Fruit fly (Drosophila melanogaster): Measurements from ENCODE around the gene CG14570.

CG14570 gene

DNA sequence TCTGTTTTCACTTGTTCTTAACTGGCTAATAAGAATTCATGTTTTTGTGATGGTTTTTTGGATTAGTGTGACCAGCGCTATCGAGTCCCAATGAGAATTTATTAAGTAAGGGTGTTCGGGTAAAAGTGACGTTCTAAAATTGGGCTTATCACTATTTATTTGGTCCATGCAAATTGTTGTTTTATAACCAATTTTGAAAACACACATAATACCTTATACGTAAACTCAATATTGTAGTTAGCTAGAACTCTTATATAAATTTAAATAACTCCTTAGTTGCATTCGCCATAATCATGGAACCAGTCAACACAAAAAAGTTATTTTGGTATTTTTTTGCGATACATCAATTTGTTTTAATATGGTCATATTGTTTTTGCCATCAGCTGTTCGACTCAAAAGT is 50.6 kb downstream of the CG14570 start, which contains the start of the genes Als2 and CG11248 (continued):
- TF ChIP-seq Hr3 (GFP tag; optimal IDR thresholded peaks at IDR 0.05) (peak; percentile 76), Kr (GFP tag; optimal IDR thresholded peaks at IDR 0.05) (no peak), crc (GFP tag; optimal IDR thresholded peaks at IDR 0.05) (peak; percentile 12), rib (GFP tag; IDR thresholded peaks at IDR 0.05) (no peak), Dip2 (GFP tag; IDR thresholded peaks at IDR 0.05) (no peak), tna (GFP tag; IDR thresholded peaks at IDR 0.05; ENCODE audit: partially characterized antibody) (no peak), run (tag; optimal IDR thresholded peaks at IDR 0.05) (no peak), Antp (GFP tag; optimal IDR thresholded peaks at IDR 0.05) (peak; percentile 57), vvl (GFP tag; IDR thresholded peaks at IDR 0.05) (peak; percentile 64), tup (GFP tag; optimal IDR thresholded peaks at IDR 0.05) (no peak), CG11085 (GFP tag; IDR thresholded peaks at IDR 0.05) (no peak), CG12942 (GFP tag; optimal IDR thresholded peaks at IDR 0.05) (peak; percentile 62), Oaz (GFP tag; IDR thresholded peaks at IDR 0.05) (0 out of 2 replicates have a peak, but pooled peaks have one; percentile 27), CG6689 (GFP tag; IDR thresholded peaks at IDR 0.05) (peak; percentile 74), CG34224 (GFP tag; IDR thresholded peaks at IDR 0.05; ENCODE audit: partially characterized antibody) (no peak), CG11247 (GFP tag; IDR thresholded peaks at IDR 0.05) (no peak), Drgx (GFP tag; IDR thresholded peaks at IDR 0.05) (no peak), CG17568 (GFP tag; optimal IDR thresholded peaks at IDR 0.05) (no peak), CG8478 (optimal IDR thresholded peaks at IDR 0.05) (no peak), Sry-β (GFP tag; optimal IDR thresholded peaks at IDR 0.05) (peak; percentile 61), knrl (GFP tag; IDR thresholded peaks at IDR 0.05; ENCODE audit: partially characterized antibody) (no peak), cwo (GFP tag; optimal IDR thresholded peaks at IDR 0.05) (no peak), ato (GFP tag; IDR thresholded peaks at IDR 0.05; ENCODE audit: partially characterized antibody) (no peak), CG6683 (GFP tag; optimal IDR thresholded peaks at IDR 0.05) (no peak), ab (GFP tag; optimal IDR thresholded peaks at IDR 0.05) (no peak), salm (tag; optimal IDR thresholded peaks at IDR 0.05) (no peak), nmo (GFP tag; optimal IDR thresholded peaks at IDR 0.05) (peak; percentile 90), CG4328 (GFP tag; optimal IDR thresholded peaks at IDR 0.05) (no peak), NC2β (GFP tag; optimal IDR thresholded peaks at IDR 0.05) (peak; percentile 46), sisA (GFP tag; IDR thresholded peaks at IDR 0.05) (peak; percentile 76), Doc3 (GFP tag; IDR thresholded peaks at IDR 0.05; ENCODE audit: partially characterized antibody) (no peak), CG18262 (tag; optimal IDR thresholded peaks at IDR 0.05) (peak; percentile 73), CG18764 (GFP tag; optimal IDR thresholded peaks at IDR 0.05) (peak; percentile 50), CG4404 (GFP tag; IDR thresholded peaks at IDR 0.05) (peak; percentile 69), CG14441 (GFP tag; IDR thresholded peaks at IDR 0.05) (peak; percentile 72), crol (GFP tag; IDR thresholded peaks at IDR 0.05) (no peak), CTCF (GFP tag; optimal IDR thresholded peaks at IDR 0.05) (no peak), CG6854 (GFP tag; optimal IDR thresholded peaks at IDR 0.05) (no peak), CG8290 (GFP tag; optimal IDR thresholded peaks at IDR 0.05) (no peak), CG8290 (tag; optimal IDR thresholded peaks at IDR 0.05) (peak in 1 of 2 experiments; percentile 3), CG3726 (GFP tag; IDR thresholded peaks at IDR 0.05) (peak; percentile 70; the same call in 2 of the 3 replicates), Blimp-1 (GFP tag; optimal IDR thresholded peaks at IDR 0.05) (peak; percentile 68), CG15601 (tag; optimal IDR thresholded peaks at IDR 0.05) (peak; percentile 69), CG32532 (GFP tag; IDR thresholded peaks at IDR 0.05) (peak; percentile 73), CG6813 (GFP tag; optimal IDR thresholded peaks at IDR 0.05) (no peak), CG15514 (GFP tag; optimal IDR thresholded peaks at IDR 0.05) (peak; percentile 98), gsb (GFP tag; IDR thresholded peaks at IDR 0.05) (no peak), gem (tag; optimal IDR thresholded peaks at IDR 0.05) (peak; percentile 90), otp (GFP tag; IDR thresholded peaks at IDR 0.05) (peak; percentile 34; the same call in 1 of the 3 replicates), Sox102F (GFP tag; optimal IDR thresholded peaks at IDR 0.05) (peak; percentile 77), ATbp (GFP tag; optimal IDR thresholded peaks at IDR 0.05) (no peak), gt (GFP tag; IDR thresholded peaks at IDR 0.05) (no peak)
